Worm (Caenorhabditis elegans) whole organism, L2 larva: ENCODE results near the gene npr-43.

Experiments used
- R02D3.7 ChIP-seq: fragments of 150-350 bp; optimal IDR thresholded peaks from 2 replicates; lab custom pipeline; 2014; ENCODE audit warnings: missing biosample characterization, missing genetic modification characterization
- aly-2 ChIP-seq: fragments of 150-350 bp; optimal IDR thresholded peaks from 2 replicates; lab custom pipeline; 2014; ENCODE audit warnings: missing biosample characterization, missing genetic modification characterization
- ceh-82 ChIP-seq: fragments of 150-350 bp; optimal IDR thresholded peaks from 2 replicates; lab custom pipeline; 2014; ENCODE audit warnings: missing biosample characterization, missing genetic modification characterization
- mdl-1 ChIP-seq, 2 experiments: fragments of 150-350 bp in 1 of 2; sonication (generic microtip) in 1 of 2; optimal IDR thresholded peaks; 2 replicates each; lab custom pipeline; 2017; ENCODE audit warnings: missing biosample characterization in 2 of 2, missing genetic modification characterization in 2 of 2
- nhr-25 ChIP-seq: fragments of 150-350 bp; sonication (generic microtip); optimal IDR thresholded peaks from 3 replicates; lab custom pipeline; 2014; ENCODE audit warnings: missing biosample characterization, missing genetic modification characterization
- unc-39 ChIP-seq: fragments of 150-350 bp; optimal IDR thresholded peaks from 2 replicates; lab custom pipeline; 2014; ENCODE audit warnings: missing biosample characterization, missing genetic modification characterization
- unc-55 ChIP-seq: fragments of 150-350 bp; sonication (generic microtip); optimal IDR thresholded peaks from 3 replicates; lab custom pipeline; 2014; ENCODE audit warnings: missing biosample characterization, missing genetic modification reagents, missing genetic modification characterization
- unc-62 ChIP-seq: fragments of 150-350 bp; optimal IDR thresholded peaks from 2 replicates; lab custom pipeline; 2014; ENCODE audit warnings: missing biosample characterization, missing genetic modification reagents, missing genetic modification characterization
- ztf-11 ChIP-seq: sonication (generic microtip); optimal IDR thresholded peaks from 2 replicates; lab custom pipeline; 2017; ENCODE audit warnings: missing biosample characterization, missing genetic modification characterization

DNA sequence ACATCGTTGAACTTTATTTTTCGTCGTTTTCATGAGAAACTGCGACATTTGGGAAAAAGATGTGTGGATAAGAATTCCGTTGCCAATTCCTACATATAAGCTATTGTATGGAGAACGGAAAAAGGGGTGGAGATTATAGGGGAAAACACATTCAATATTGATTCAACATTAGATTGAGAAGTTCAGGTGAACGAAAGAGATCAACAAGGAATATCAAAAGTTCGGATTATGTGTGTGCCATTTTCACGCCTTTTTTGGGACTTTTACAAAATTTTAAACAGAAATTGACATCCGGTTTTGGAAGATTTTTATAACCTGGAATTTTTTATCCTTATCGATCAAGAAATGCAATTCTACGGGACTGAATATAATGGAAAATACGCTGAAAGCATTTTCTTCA is 51.1 kb downstream of the npr-43 start, which contains the start of gene F47B8.5:
- TF ChIP-seq unc-62, result no peak
- no peak for TF ChIP-seq R02D3.7 (tag; lab: Kevin White, UChicago)
- TF ChIP-seq mdl-1 (tag; optimal IDR thresholded peaks at IDR 0.05; lab: Kevin White, UChicago), result no peak
- no peak for TF ChIP-seq aly-2 (tag; lab: Kevin White, UChicago)
- TF ChIP-seq unc-39 (tag; lab: Kevin White, UChicago), result no peak
- no peak for TF ChIP-seq ztf-11 (tag; lab: Kevin White, UChicago)
- no peak for TF ChIP-seq ceh-82 (tag; lab: Kevin White, UChicago)
- TF ChIP-seq nhr-25 (tag; lab: Kevin White, UChicago), result no peak
- no peak for TF ChIP-seq unc-55 (GFP tag; lab: Kevin White, UChicago)
